Worm (Caenorhabditis elegans): ENCODE results near the gene flp-13.

The flp-13 gene

DNA sequence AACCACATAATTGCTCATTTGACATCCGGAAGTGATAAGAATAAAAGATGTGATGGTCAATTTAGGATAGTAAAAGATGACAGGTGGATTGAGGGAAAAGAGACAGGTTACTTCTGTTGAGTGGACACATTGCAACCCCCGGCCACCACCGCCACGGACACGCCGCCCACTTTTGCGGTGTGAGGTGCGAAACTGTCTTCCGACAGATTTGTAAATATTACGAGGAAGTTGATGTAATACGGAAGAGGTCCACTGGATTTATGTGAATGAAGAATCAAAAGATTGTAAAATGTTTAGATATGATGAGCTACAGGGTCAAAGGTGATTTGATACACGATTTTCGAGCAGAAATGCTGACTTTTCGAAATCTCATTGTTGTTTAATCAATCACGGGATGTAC, 25.3 kb downstream of the flp-13 start, which contains the start of gene C08G9.2:
Gene C08G9.2, minus strand, starts transcription at position 101 of the 400 bp plus-strand sequence.
- no peak for TF ChIP-seq him-1 (tag; optimal IDR thresholded peaks at IDR 0.05)
- TF ChIP-seq dpff-1 (tag; optimal IDR thresholded peaks at IDR 0.05): no peak
- TF ChIP-seq ets-4 (GFP tag; optimal IDR thresholded peaks at IDR 0.05): no peak
- TF ChIP-seq madf-8 (GFP tag; conservative IDR thresholded peaks at IDR 0.05): no peak
- no peak for TF ChIP-seq attf-3 (GFP tag; conservative IDR thresholded peaks at IDR 0.05)
- TF ChIP-seq ztf-22 (GFP tag; optimal IDR thresholded peaks at IDR 0.05): no peak
- no peak for TF ChIP-seq bed-1 (GFP tag; IDR thresholded peaks at IDR 0.05)
- no peak for TF ChIP-seq let-526 (GFP tag; IDR thresholded peaks at IDR 0.05)
- TF ChIP-seq ztf-28 (GFP tag; IDR thresholded peaks at IDR 0.05): no peak
- TF ChIP-seq attf-6 (GFP tag; IDR thresholded peaks at IDR 0.05): no peak
- no peak for TF ChIP-seq somi-1 (GFP tag; optimal IDR thresholded peaks at IDR 0.05)
- no peak for TF ChIP-seq Y56A3A.18 (GFP tag; IDR thresholded peaks at IDR 0.05)

DNA sequence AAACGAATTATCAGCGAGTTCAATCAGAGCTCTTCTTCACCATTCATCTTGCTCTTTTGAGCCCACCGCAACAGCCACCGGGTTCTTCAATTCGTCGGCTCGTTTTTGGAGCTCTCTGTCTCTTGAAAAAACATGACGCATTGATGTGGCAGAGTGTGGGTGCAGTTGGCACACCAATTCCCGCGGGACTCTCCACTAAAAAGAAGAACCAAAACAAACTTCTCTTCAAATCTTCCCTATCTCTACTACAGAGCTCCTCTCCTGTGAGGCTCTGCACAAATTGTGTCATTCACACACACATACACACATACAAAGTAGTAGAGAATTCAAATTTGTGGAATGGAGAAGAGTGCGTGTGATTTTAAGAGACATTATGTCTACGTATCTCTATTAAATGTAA, 35.2 kb downstream of the flp-13 start:
- no peak for TF ChIP-seq ztf-26 (tag; optimal IDR thresholded peaks at IDR 0.05)
- no peak for TF ChIP-seq rcor-1 (GFP tag; IDR thresholded peaks at IDR 0.05)
- TF ChIP-seq sea-2 (GFP tag; IDR thresholded peaks at IDR 0.05): no peak
- TF ChIP-seq B0035.1 (tag; optimal IDR thresholded peaks at IDR 0.05): no peak
- TF ChIP-seq mcd-1 (GFP tag; IDR thresholded peaks at IDR 0.05): no peak
- no peak for TF ChIP-seq lin-54 (GFP tag; optimal IDR thresholded peaks at IDR 0.05)
- no peak for TF ChIP-seq F22D6.2 (tag; optimal IDR thresholded peaks at IDR 0.05)
- TF ChIP-seq xnd-1 (tag; optimal IDR thresholded peaks at IDR 0.05): no peak
- no peak for TF ChIP-seq attf-3 (GFP tag; conservative IDR thresholded peaks at IDR 0.05)
- no peak for TF ChIP-seq F37B4.10 (GFP tag; IDR thresholded peaks at IDR 0.05)
- no peak for TF ChIP-seq lsl-1 (GFP tag; optimal IDR thresholded peaks at IDR 0.05)
- TF ChIP-seq nhr-80 (tag; optimal IDR thresholded peaks at IDR 0.05): no peak
- no peak for TF ChIP-seq tbx-9 (tag; optimal IDR thresholded peaks at IDR 0.05; ENCODE audit: borderline replicate concordance)

DNA sequence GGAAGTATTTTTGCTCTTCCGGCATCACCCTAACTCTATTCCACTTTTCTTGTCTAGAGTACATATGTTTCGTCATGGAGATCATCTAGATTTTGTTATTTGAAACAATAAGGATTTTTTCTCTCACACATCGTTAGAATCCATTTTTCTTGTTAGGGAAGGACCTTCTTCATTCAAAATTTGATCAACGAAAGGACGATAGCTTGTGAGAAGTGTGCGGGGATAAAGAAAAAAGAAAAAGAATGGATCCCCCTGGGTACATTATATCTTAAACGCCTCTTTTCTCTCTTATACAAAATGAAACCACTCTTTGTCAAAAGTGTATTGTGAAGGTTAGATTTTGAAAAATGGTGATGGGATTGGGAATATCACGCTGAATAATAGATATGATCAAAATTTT, 36.7 kb downstream of the flp-13 start:
- TF ChIP-seq ccch-3 (GFP tag; optimal IDR thresholded peaks at IDR 0.05): no peak
- TF ChIP-seq hlh-26 (GFP tag; conservative IDR thresholded peaks at IDR 0.05): no peak
- no peak for TF ChIP-seq C17E4.6 (GFP tag; IDR thresholded peaks at IDR 0.05)
- no peak for TF ChIP-seq B0019.2 (GFP tag; conservative IDR thresholded peaks at IDR 0.05)
- TF ChIP-seq nhr-80 (tag; optimal IDR thresholded peaks at IDR 0.05): no peak
- no peak for TF ChIP-seq F33H1.4 (GFP tag; IDR thresholded peaks at IDR 0.05)
- TF ChIP-seq Y67H2A.10 (GFP tag; conservative IDR thresholded peaks at IDR 0.05): no peak
- TF ChIP-seq mxl-1 (tag; optimal IDR thresholded peaks at IDR 0.05): no peak
- TF ChIP-seq F49E8.2 (tag; optimal IDR thresholded peaks at IDR 0.05; ENCODE audit: insufficient read depth): no peak
- TF ChIP-seq nhr-179 (tag; optimal IDR thresholded peaks at IDR 0.05): no peak
- no peak for TF ChIP-seq nfyb-1 (GFP tag; IDR thresholded peaks at IDR 0.05)
- no peak for TF ChIP-seq fkh-3 (tag; optimal IDR thresholded peaks at IDR 0.05)
- TF ChIP-seq hmg-1.2 (GFP tag; IDR thresholded peaks at IDR 0.05): no peak
- TF ChIP-seq die-1 (tag; optimal IDR thresholded peaks at IDR 0.05): no peak
- TF ChIP-seq akir-1 (GFP tag; optimal IDR thresholded peaks at IDR 0.05): no peak
- TF ChIP-seq pha-4 (tag; optimal IDR thresholded peaks at IDR 0.05): no peak
